Fruit fly (Drosophila melanogaster) whole organism, adult: ENCODE measurements around the gene CG7101.

Source experiments
- CG1620 ChIP-seq: fragments of 200-800 bp; sonication (Bioruptor generic); optimal IDR thresholded peaks from 2 replicates; lab custom pipeline; 2016; ENCODE audit warnings: missing biosample characterization, missing genetic modification characterization
- CG33017 ChIP-seq: fragments of 200-800 bp; sonication (Bioruptor generic); optimal IDR thresholded peaks from 2 replicates; lab custom pipeline; 2018; ENCODE audit warnings: missing biosample characterization, mild to moderate bottlenecking, missing genetic modification characterization, moderate library complexity
- CG7101 ChIP-seq: fragments of 200-800 bp; sonication (Bioruptor generic); optimal IDR thresholded peaks from 2 replicates; lab custom pipeline; 2018; ENCODE audit warnings: missing biosample characterization, mild to moderate bottlenecking, missing genetic modification characterization, moderate library complexity
- Crg-1 ChIP-seq: fragments of 200-800 bp; sonication (Bioruptor generic); optimal IDR thresholded peaks from 2 replicates; lab custom pipeline; 2016; ENCODE audit warnings: missing biosample characterization, missing genetic modification characterization
- Mnt ChIP-seq: fragments of 200-800 bp; sonication (Bioruptor generic); optimal IDR thresholded peaks from 2 replicates; lab custom pipeline; 2016; ENCODE audit warnings: missing biosample characterization, mild to moderate bottlenecking, missing genetic modification characterization
- bab1 ChIP-seq: fragments of 200-800 bp; sonication (Bioruptor generic); optimal IDR thresholded peaks from 3 replicates; lab custom pipeline; 2019; ENCODE audit warnings: missing biosample characterization, mild to moderate bottlenecking, missing genetic modification characterization, moderate library complexity
- cnc ChIP-seq, 2 experiments: fragments of >200 bp; optimal IDR thresholded peaks; 2 replicates each; lab custom pipeline; 2017
- kay ChIP-seq: fragments of 200-800 bp; sonication (Bioruptor generic); peaks from one replicate; lab custom pipeline; 2016; ENCODE audit warnings: missing biosample characterization, missing genetic modification characterization, borderline replicate concordance
- pad ChIP-seq: fragments of 200-800 bp; sonication (Bioruptor generic); optimal IDR thresholded peaks from 3 replicates; lab custom pipeline; 2017; ENCODE audit warnings: missing biosample characterization, missing genetic modification characterization, mild to moderate bottlenecking, moderate library complexity, missing genetic modification reagents

- peak; percentile 10 for TF ChIP-seq CG1620 (GFP tag; lab: Kevin White, UChicago)
- TF ChIP-seq CG7101 (tag; lab: Kevin White, UChicago) = no peak
- no peak for TF ChIP-seq Mnt (GFP tag; lab: Kevin White, UChicago)
- TF ChIP-seq Crg-1 (GFP tag; lab: Kevin White, UChicago) = no peak
- TF ChIP-seq kay (GFP tag; lab: Kevin White, UChicago) = no peak
- no peak for TF ChIP-seq CG33017 (tag; lab: Kevin White, UChicago)
- no peak for TF ChIP-seq cnc (optimal IDR thresholded peaks at IDR 0.05; lab: Kevin White, UChicago)
- TF ChIP-seq bab1 (GFP tag; lab: Kevin White, UChicago) = no peak
- no peak for TF ChIP-seq pad
These were observed 46.8 kb upstream of the CG7101 start, which contains the start of gene CG18259 for dm6 chrX:18783417-18784123.
